Fruit fly (Drosophila melanogaster) whole organism, adult: ENCODE measurements around the gene CG10348.
A peak's percentile ranks its signal among the peaks of the same experiment; 100 is the strongest.

Source experiments
- CG11617 ChIP-seq: fragments of 200-800 bp; sonication (Bioruptor generic); optimal IDR thresholded peaks from 2 replicates; lab custom pipeline; 2017; ENCODE audit warnings: mild to moderate bottlenecking, missing biosample characterization, missing genetic modification reagents, missing genetic modification characterization
- CG12768 ChIP-seq: fragments of 200-800 bp; sonication (Bioruptor generic); optimal IDR thresholded peaks from 2 replicates; lab custom pipeline; 2017; ENCODE audit warnings: missing biosample characterization, missing genetic modification characterization, mild to moderate bottlenecking, moderate library complexity, missing genetic modification reagents
- CG14711 ChIP-seq: fragments of 200-800 bp; sonication (Bioruptor generic); optimal IDR thresholded peaks from 2 replicates; lab custom pipeline; 2018; ENCODE audit warnings: missing biosample characterization, mild to moderate bottlenecking, missing genetic modification characterization, moderate library complexity
- CG1620 ChIP-seq: fragments of 200-800 bp; sonication (Bioruptor generic); optimal IDR thresholded peaks from 2 replicates; lab custom pipeline; 2016; ENCODE audit warnings: missing biosample characterization, missing genetic modification characterization
- CG33017 ChIP-seq: fragments of 200-800 bp; sonication (Bioruptor generic); optimal IDR thresholded peaks from 2 replicates; lab custom pipeline; 2018; ENCODE audit warnings: missing biosample characterization, mild to moderate bottlenecking, missing genetic modification characterization, moderate library complexity
- CG5204 ChIP-seq: fragments of 200-800 bp; sonication (Bioruptor generic); optimal IDR thresholded peaks from 2 replicates; lab custom pipeline; 2016; ENCODE audit warnings: missing biosample characterization, missing genetic modification characterization
- CG7045 ChIP-seq: fragments of 200-800 bp; sonication (Bioruptor generic); optimal IDR thresholded peaks from 2 replicates; lab custom pipeline; 2017; ENCODE audit warnings: missing biosample characterization, mild to moderate bottlenecking, missing genetic modification characterization
- CG7101 ChIP-seq: fragments of 200-800 bp; sonication (Bioruptor generic); optimal IDR thresholded peaks from 2 replicates; lab custom pipeline; 2018; ENCODE audit warnings: missing biosample characterization, mild to moderate bottlenecking, missing genetic modification characterization, moderate library complexity
- Clk ChIP-seq: fragments of 200-800 bp; sonication (Bioruptor generic); optimal IDR thresholded peaks from 2 replicates; lab custom pipeline; 2017; ENCODE audit warnings: missing biosample characterization, missing genetic modification characterization
- Crg-1 ChIP-seq: fragments of 200-800 bp; sonication (Bioruptor generic); optimal IDR thresholded peaks from 2 replicates; lab custom pipeline; 2016; ENCODE audit warnings: missing biosample characterization, missing genetic modification characterization
- Hr96 ChIP-seq: fragments of 200-800 bp; sonication (Bioruptor generic); optimal IDR thresholded peaks from 2 replicates; lab custom pipeline; 2016; ENCODE audit warnings: missing biosample characterization, missing genetic modification characterization
- Mnt ChIP-seq: fragments of 200-800 bp; sonication (Bioruptor generic); optimal IDR thresholded peaks from 2 replicates; lab custom pipeline; 2016; ENCODE audit warnings: missing biosample characterization, mild to moderate bottlenecking, missing genetic modification characterization
- bab1 ChIP-seq: fragments of 200-800 bp; sonication (Bioruptor generic); optimal IDR thresholded peaks from 3 replicates; lab custom pipeline; 2019; ENCODE audit warnings: missing biosample characterization, mild to moderate bottlenecking, missing genetic modification characterization, moderate library complexity
- cic ChIP-seq: fragments of 200-800 bp; sonication (Bioruptor generic); optimal IDR thresholded peaks from 2 replicates; lab custom pipeline; 2017; ENCODE audit warnings: missing biosample characterization, mild to moderate bottlenecking, missing genetic modification characterization, moderate library complexity
- cnc ChIP-seq, 2 experiments: fragments of >200 bp; optimal IDR thresholded peaks; 2 replicates each; lab custom pipeline; 2017
- kay ChIP-seq: fragments of 200-800 bp; sonication (Bioruptor generic); peaks from one replicate; lab custom pipeline; 2016; ENCODE audit warnings: missing biosample characterization, missing genetic modification characterization, borderline replicate concordance
- ovo ChIP-seq: fragments of 200-800 bp; sonication (Bioruptor generic); optimal IDR thresholded peaks from 2 replicates; lab custom pipeline; 2016; ENCODE audit warnings: missing biosample characterization, missing genetic modification characterization
- pad ChIP-seq: fragments of 200-800 bp; sonication (Bioruptor generic); optimal IDR thresholded peaks from 3 replicates; lab custom pipeline; 2017; ENCODE audit warnings: missing biosample characterization, missing genetic modification characterization, mild to moderate bottlenecking, moderate library complexity, missing genetic modification reagents
- tj ChIP-seq: fragments of 200-800 bp; sonication (Bioruptor generic); optimal IDR thresholded peaks from 3 replicates; lab custom pipeline; 2017; ENCODE audit warnings: missing biosample characterization, mild to moderate bottlenecking, missing genetic modification characterization, moderate library complexity
- toe ChIP-seq: fragments of 200-800 bp; sonication (Bioruptor generic); optimal IDR thresholded peaks from 2 replicates; lab custom pipeline; 2016; ENCODE audit warnings: missing biosample characterization, missing genetic modification characterization

CG10348 gene

dm6 chr2L:18694724-18695105 is 37.6 kb downstream of the CG10348 start:
- no peak for TF ChIP-seq Clk (GFP tag; lab: Kevin White, UChicago)
- TF ChIP-seq CG14711 (tag; lab: Kevin White, UChicago): peak; percentile 30
- TF ChIP-seq kay (GFP tag; lab: Kevin White, UChicago): peak; percentile 83
- peak; percentile 11 for TF ChIP-seq tj

DNA sequence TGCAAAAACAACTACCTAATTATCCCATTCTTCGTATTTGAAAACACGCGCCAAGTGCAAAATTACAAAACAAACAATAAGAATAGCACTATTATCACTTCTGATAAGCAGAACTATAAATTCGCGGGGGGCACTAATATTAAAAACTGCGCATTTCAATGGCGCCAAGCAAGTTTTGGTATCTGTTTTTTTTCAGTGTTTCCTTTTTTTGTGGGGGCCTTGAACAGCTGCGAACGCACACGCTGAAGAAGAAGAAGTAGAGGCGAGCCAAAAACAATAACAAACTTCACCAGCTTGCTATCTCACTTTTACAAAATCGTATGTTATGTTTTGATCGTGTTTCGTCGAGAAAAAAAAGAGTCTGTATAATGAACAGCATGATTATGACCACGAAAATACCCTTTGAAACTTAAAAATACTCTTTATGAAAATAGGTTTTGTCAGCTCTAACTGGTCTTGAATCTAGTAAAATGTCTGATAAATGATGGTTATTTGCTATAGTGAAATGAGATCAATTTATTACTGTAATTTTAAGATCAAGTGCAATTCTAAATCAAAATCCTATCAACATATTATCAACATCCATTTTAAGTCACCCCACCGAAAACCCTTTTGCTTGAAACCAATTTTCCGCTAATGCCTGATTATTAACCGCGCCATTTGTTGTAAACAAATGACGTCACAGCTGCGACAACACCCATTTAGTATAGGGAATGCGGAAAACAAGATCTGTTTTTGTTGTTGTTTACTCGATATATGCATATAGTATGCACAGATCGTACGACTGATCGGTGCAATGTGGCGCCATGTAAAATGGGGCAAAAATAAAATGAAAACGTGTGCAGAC is 38.2 kb downstream of the CG10348 start:
- TF ChIP-seq tj: peak; percentile 10
- no peak for TF ChIP-seq cnc (optimal IDR thresholded peaks at IDR 0.05; lab: Kevin White, UChicago)
- peak; percentile 91 for TF ChIP-seq bab1 (GFP tag; lab: Kevin White, UChicago)
- no peak for TF ChIP-seq CG1620 (GFP tag; lab: Kevin White, UChicago)
- TF ChIP-seq pad: peak; percentile 0
- no peak for TF ChIP-seq CG14711 (tag; lab: Kevin White, UChicago)
- TF ChIP-seq CG33017 (tag; lab: Kevin White, UChicago): peak; percentile 0
- TF ChIP-seq kay (GFP tag; lab: Kevin White, UChicago): peak; percentile 98
- peak; percentile 38 for TF ChIP-seq CG11617 (GFP tag; lab: Kevin White, UChicago)
- peak; percentile 43 for TF ChIP-seq CG7101 (tag; lab: Kevin White, UChicago)
- TF ChIP-seq ovo (GFP tag; lab: Kevin White, UChicago): no peak
- peak; percentile 6 for TF ChIP-seq CG7045 (GFP tag; lab: Kevin White, UChicago)
- TF ChIP-seq Clk (GFP tag; lab: Kevin White, UChicago): peak; percentile 6
- TF ChIP-seq Crg-1: peak; percentile 22
- no peak for TF ChIP-seq toe (GFP tag; lab: Kevin White, UChicago)
- TF ChIP-seq Hr96 (GFP tag; lab: Kevin White, UChicago): peak; percentile 7
- TF ChIP-seq cic (GFP tag; lab: Kevin White, UChicago): peak; percentile 28
- TF ChIP-seq Mnt (GFP tag; lab: Kevin White, UChicago): peak; percentile 42
- TF ChIP-seq CG12768 (GFP tag; lab: Kevin White, UChicago): peak; percentile 54

DNA sequence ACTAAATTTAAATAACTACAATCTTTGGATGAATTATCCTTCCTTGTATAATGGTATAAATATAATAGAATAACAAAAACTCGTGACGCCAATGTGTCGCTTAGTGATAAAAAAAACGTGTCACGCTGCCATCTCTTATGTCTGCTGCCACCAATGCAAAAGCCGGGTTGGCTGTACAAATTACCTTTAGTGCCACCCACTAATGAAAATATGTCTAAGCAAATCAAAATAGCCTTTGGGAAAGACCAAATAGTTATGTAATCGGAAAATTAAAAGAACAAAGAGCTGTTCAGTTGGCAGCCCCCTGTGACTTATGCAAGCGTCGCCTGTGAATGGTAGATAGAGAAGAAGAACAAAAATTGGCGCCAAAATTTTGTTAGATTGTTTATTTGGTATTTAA is 42.9 kb downstream of the CG10348 start, which contains the start of gene CG10336:
Gene CG10336 (plus strand): TSS at position 153 of the 400 bp plus-strand sequence.
- TF ChIP-seq pad (no peak), CG1620 (GFP tag; lab: Kevin White, UChicago) (no peak), toe (GFP tag; lab: Kevin White, UChicago) (no peak), ovo (GFP tag; lab: Kevin White, UChicago) (no peak), cic (GFP tag; lab: Kevin White, UChicago) (no peak), CG14711 (tag; lab: Kevin White, UChicago) (peak; percentile 36), CG33017 (tag; lab: Kevin White, UChicago) (no peak), cnc (optimal IDR thresholded peaks at IDR 0.05; lab: Kevin White, UChicago) (no peak), Crg-1 (no peak), Mnt (GFP tag; lab: Kevin White, UChicago) (peak; percentile 50), kay (GFP tag; lab: Kevin White, UChicago) (peak; percentile 84), tj (no peak), bab1 (GFP tag; lab: Kevin White, UChicago) (no peak), Clk (GFP tag; lab: Kevin White, UChicago) (no peak), CG12768 (GFP tag; lab: Kevin White, UChicago) (no peak), CG7045 (GFP tag; lab: Kevin White, UChicago) (no peak), Hr96 (GFP tag; lab: Kevin White, UChicago) (no peak), CG5204 (no peak)

- TF ChIP-seq tj (peak; percentile 38), pad (no peak), CG1620 (GFP tag; lab: Kevin White, UChicago) (peak; percentile 69), cic (GFP tag; lab: Kevin White, UChicago) (no peak), Mnt (GFP tag; lab: Kevin White, UChicago) (peak; percentile 27)
These were observed 43.6 kb downstream of the CG10348 start, which contains the start of gene msl-1 for dm6 chr2L:18688646-18689296. msl-1 (minus strand) TSS chr2L:18688800.

DNA sequence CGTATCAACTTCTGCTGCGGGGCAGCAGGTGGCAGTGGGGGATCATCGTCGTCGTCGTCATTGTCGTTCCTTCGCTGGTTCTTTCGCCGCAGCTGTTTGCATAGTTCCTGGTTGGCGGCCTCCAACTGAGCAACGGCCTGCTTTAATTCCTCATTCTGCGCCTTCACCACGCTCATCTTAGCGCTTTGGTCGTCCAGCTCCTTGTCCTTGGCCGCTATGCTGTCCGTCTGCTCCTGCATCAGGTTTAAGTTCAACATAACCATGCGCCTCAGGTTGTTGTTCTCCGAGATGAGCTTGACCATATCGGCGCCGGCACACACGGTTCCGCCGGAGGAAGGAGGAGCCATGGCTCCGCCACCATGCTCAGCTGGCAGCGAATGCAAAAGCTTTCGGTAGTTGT is 44.5 kb downstream of the CG10348 start:
- TF ChIP-seq CG1620 (GFP tag; lab: Kevin White, UChicago): no peak
- TF ChIP-seq pad: no peak
- no peak for TF ChIP-seq CG12768 (GFP tag; lab: Kevin White, UChicago)
- TF ChIP-seq CG14711 (tag; lab: Kevin White, UChicago): no peak
- no peak for TF ChIP-seq Crg-1
- no peak for TF ChIP-seq CG11617 (GFP tag; lab: Kevin White, UChicago)
- TF ChIP-seq bab1 (GFP tag; lab: Kevin White, UChicago): no peak
- no peak for TF ChIP-seq CG7045 (GFP tag; lab: Kevin White, UChicago)
- no peak for TF ChIP-seq Clk (GFP tag; lab: Kevin White, UChicago)
- TF ChIP-seq CG7101 (tag; lab: Kevin White, UChicago): no peak
- TF ChIP-seq CG5204: no peak
- TF ChIP-seq ovo (GFP tag; lab: Kevin White, UChicago): no peak
- no peak for TF ChIP-seq toe (GFP tag; lab: Kevin White, UChicago)
- TF ChIP-seq Mnt (GFP tag; lab: Kevin White, UChicago): no peak
- TF ChIP-seq CG33017 (tag; lab: Kevin White, UChicago): no peak
- TF ChIP-seq Hr96 (GFP tag; lab: Kevin White, UChicago): no peak
- no peak for TF ChIP-seq tj
- no peak for TF ChIP-seq cnc (optimal IDR thresholded peaks at IDR 0.05; lab: Kevin White, UChicago)
- TF ChIP-seq kay (GFP tag; lab: Kevin White, UChicago): no peak
- TF ChIP-seq cic (GFP tag; lab: Kevin White, UChicago): no peak
